Fruit fly (Drosophila melanogaster) whole organism, embryonic: ENCODE results near the gene Decay.
A peak's percentile ranks its signal among the peaks of the same experiment; 100 is the strongest.

Experiments used
- Adf1 ChIP-seq: fragments of 200-800 bp; sonication (Bioruptor generic); IDR thresholded peaks from 2 replicates; pipeline ENCODE4 v1.3.6; 2022; ENCODE audit warnings: missing biosample characterization, missing genetic modification characterization
- Atf6 ChIP-seq: fragments of 200-800 bp; sonication (Bioruptor generic); IDR thresholded peaks from 2 replicates; pipeline ENCODE4 v1.3.6; 2022; ENCODE audit warnings: missing biosample characterization, missing genetic modification characterization
- CG10209 ChIP-seq: fragments of 200-800 bp; sonication (Bioruptor generic); optimal IDR thresholded peaks from 3 replicates; lab custom pipeline; 2017; ENCODE audit warnings: missing biosample characterization, mild to moderate bottlenecking, missing genetic modification characterization, missing genetic modification reagents
- CG11398 ChIP-seq: fragments of 200-800 bp; sonication (Bioruptor generic); optimal IDR thresholded peaks from 2 replicates; lab custom pipeline; 2016; ENCODE audit warnings: missing biosample characterization, missing genetic modification characterization
- CG11504 ChIP-seq: fragments of 200-800 bp; sonication (Bioruptor generic); optimal IDR thresholded peaks from 3 replicates; lab custom pipeline; 2019; ENCODE audit warnings: missing biosample characterization, mild to moderate bottlenecking, missing genetic modification characterization, moderate library complexity
- CG12104 ChIP-seq: fragments of 200-800 bp; sonication (Bioruptor generic); optimal IDR thresholded peaks from 3 replicates; lab custom pipeline; 2016; ENCODE audit warnings: missing biosample characterization, missing genetic modification characterization
- CG12155 ChIP-seq: fragments of 200-800 bp; sonication (Bioruptor generic); optimal IDR thresholded peaks from 3 replicates; lab custom pipeline; 2016; ENCODE audit warnings: missing biosample characterization, missing genetic modification characterization
- CG13287 ChIP-seq: fragments of 200-800 bp; sonication (Bioruptor generic); IDR thresholded peaks from 2 replicates; pipeline ENCODE4 v1.3.6; 2022; ENCODE audit warnings: missing biosample characterization, missing genetic modification characterization; ENCODE audit not compliant: partially characterized antibody
- CG13775 ChIP-seq: fragments of 200-800 bp; sonication (Bioruptor generic); optimal IDR thresholded peaks from 3 replicates; lab custom pipeline; 2017; ENCODE audit warnings: missing biosample characterization, mild to moderate bottlenecking, missing genetic modification characterization
- CG15073 ChIP-seq: fragments of 200-800 bp; sonication (Bioruptor generic); optimal IDR thresholded peaks from 2 replicates; lab custom pipeline; 2016; ENCODE audit warnings: missing biosample characterization, missing genetic modification characterization
- CG1602 ChIP-seq: fragments of 200-800 bp; sonication (Bioruptor generic); optimal IDR thresholded peaks from 3 replicates; lab custom pipeline; 2016; ENCODE audit warnings: missing biosample characterization, missing genetic modification characterization
- CG17186 ChIP-seq: fragments of 200-800 bp; sonication (Bioruptor generic); optimal IDR thresholded peaks from 3 replicates; lab custom pipeline; 2017; ENCODE audit warnings: missing biosample characterization, missing genetic modification reagents, missing genetic modification characterization
- CG18764 ChIP-seq: fragments of 200-800 bp; sonication (Bioruptor generic); optimal IDR thresholded peaks from 3 replicates; lab custom pipeline; 2016; ENCODE audit warnings: missing biosample characterization, missing genetic modification characterization
- CG31224 ChIP-seq: fragments of 200-800 bp; sonication (Bioruptor generic); IDR thresholded peaks from 2 replicates; pipeline ENCODE4 v1.3.6; 2022; ENCODE audit warnings: missing biosample characterization, missing genetic modification characterization
- CG31441 ChIP-seq: fragments of 200-800 bp; sonication (Bioruptor generic); IDR thresholded peaks from 2 replicates; pipeline ENCODE4 v1.3.6; 2022; ENCODE audit warnings: missing biosample characterization, missing genetic modification characterization
- CG3847 ChIP-seq: fragments of 200-800 bp; sonication (Bioruptor generic); IDR thresholded peaks from 2 replicates; pipeline ENCODE4 v1.3.6; 2022; ENCODE audit warnings: missing biosample characterization, missing genetic modification characterization
- CG4360 ChIP-seq: fragments of 200-800 bp; sonication (Bioruptor generic); IDR thresholded peaks from 2 replicates; pipeline ENCODE4 v1.3.6; 2022; ENCODE audit warnings: missing biosample characterization, missing genetic modification characterization
- CG4404 ChIP-seq: fragments of 200-800 bp; sonication (Bioruptor generic); IDR thresholded peaks from 2 replicates; pipeline ENCODE4 v1.3.6; 2022; ENCODE audit warnings: missing biosample characterization, missing genetic modification characterization
- CG4820 ChIP-seq: fragments of 200-800 bp; sonication (Bioruptor generic); optimal IDR thresholded peaks from 3 replicates; lab custom pipeline; 2016; ENCODE audit warnings: missing biosample characterization, missing genetic modification characterization
- CG7556 ChIP-seq: fragments of 200-800 bp; sonication (Bioruptor generic); optimal IDR thresholded peaks from 2 replicates; lab custom pipeline; 2017; ENCODE audit warnings: missing biosample characterization, mild to moderate bottlenecking, missing genetic modification characterization
- CG7745 ChIP-seq: fragments of 200-800 bp; sonication (Bioruptor generic); optimal IDR thresholded peaks from 2 replicates; lab custom pipeline; 2018; ENCODE audit warnings: missing biosample characterization, mild to moderate bottlenecking, missing genetic modification characterization, moderate library complexity
- CG7839 ChIP-seq: fragments of 200-800 bp; sonication (Bioruptor generic); optimal IDR thresholded peaks from 3 replicates; lab custom pipeline; 2018; ENCODE audit warnings: missing biosample characterization, mild to moderate bottlenecking, missing genetic modification characterization, moderate library complexity
- CG8388 ChIP-seq: fragments of 200-800 bp; sonication (Bioruptor generic); optimal IDR thresholded peaks from 2 replicates; lab custom pipeline; 2019; ENCODE audit warnings: missing biosample characterization, mild to moderate bottlenecking, missing genetic modification characterization, moderate library complexity
- CG9932 ChIP-seq: fragments of 200-800 bp; sonication (Bioruptor generic); IDR thresholded peaks from 2 replicates; pipeline ENCODE4 v1.3.6; 2022; ENCODE audit warnings: missing biosample characterization, missing genetic modification characterization
- Chrac-16 ChIP-seq: fragments of 200-800 bp; sonication (Bioruptor generic); optimal IDR thresholded peaks from 3 replicates; lab custom pipeline; 2016; ENCODE audit warnings: missing biosample characterization, missing genetic modification characterization
- D ChIP-seq, 2 experiments: fragments of 200-800 bp in 1 of 2; fragments of >200 bp in 1 of 2; sonication (Bioruptor generic) in 1 of 2; optimal IDR thresholded peaks; 2 replicates in 1 of 2; 3 replicates in 1 of 2; lab custom pipeline; 2017; ENCODE audit warnings: mild to moderate bottlenecking in 1 of 2, missing biosample characterization in 1 of 2, missing genetic modification characterization in 1 of 2, missing genetic modification reagents in 1 of 2
- Dip2 ChIP-seq: fragments of 200-800 bp; sonication (Bioruptor generic); IDR thresholded peaks from 2 replicates; pipeline ENCODE4 v1.3.6; 2022; ENCODE audit warnings: missing biosample characterization, missing genetic modification characterization
- Elba2 ChIP-seq: fragments of 200-800 bp; sonication (Bioruptor generic); optimal IDR thresholded peaks from 3 replicates; lab custom pipeline; 2016; ENCODE audit warnings: missing biosample characterization, missing genetic modification characterization
- H15 ChIP-seq: fragments of 200-800 bp; sonication (Bioruptor generic); IDR thresholded peaks from 3 replicates; pipeline ENCODE4 v1.3.6; 2022; ENCODE audit warnings: missing biosample characterization, missing genetic modification characterization
- H2.0 ChIP-seq: fragments of 200-800 bp; sonication (Bioruptor generic); IDR thresholded peaks from 2 replicates; pipeline ENCODE4 v1.3.6; 2022; ENCODE audit warnings: missing biosample characterization, missing genetic modification characterization
- HHEX ChIP-seq: fragments of 200-800 bp; sonication (Bioruptor generic); optimal IDR thresholded peaks from 3 replicates; lab custom pipeline; 2017; ENCODE audit warnings: missing biosample characterization, mild to moderate bottlenecking, missing genetic modification characterization, missing genetic modification reagents
- HLH54F ChIP-seq: fragments of 200-800 bp; sonication (Bioruptor generic); optimal IDR thresholded peaks from 3 replicates; lab custom pipeline; 2016; ENCODE audit warnings: missing biosample characterization, missing genetic modification characterization
- Max ChIP-seq: fragments of 200-800 bp; sonication (Bioruptor generic); optimal IDR thresholded peaks from 2 replicates; lab custom pipeline; 2016; ENCODE audit warnings: missing biosample characterization, mild to moderate bottlenecking, missing genetic modification characterization
- Pdp1 ChIP-seq, 2 experiments: fragments of 200-800 bp; sonication (Bioruptor generic); optimal IDR thresholded peaks; 3 replicates each; lab custom pipeline; 2016; ENCODE audit warnings: missing biosample characterization in 2 of 2, missing genetic modification characterization in 2 of 2, mild to moderate bottlenecking in 1 of 2, moderate library complexity in 1 of 2
- Ravus ChIP-seq: fragments of 200-800 bp; sonication (Bioruptor generic); IDR thresholded peaks from 2 replicates; pipeline ENCODE4 v1.3.6; 2022; ENCODE audit warnings: missing biosample characterization, missing genetic modification characterization
- Rfx ChIP-seq: fragments of 200-800 bp; sonication (Bioruptor generic); IDR thresholded peaks from 2 replicates; pipeline ENCODE4 v1.3.6; 2022; ENCODE audit warnings: missing biosample characterization, missing genetic modification characterization
- ara ChIP-seq: fragments of 200-800 bp; sonication (Bioruptor generic); IDR thresholded peaks from 2 replicates; pipeline ENCODE4 v1.3.6; 2022; ENCODE audit warnings: missing biosample characterization, missing genetic modification characterization
- btn ChIP-seq: fragments of 200-800 bp; sonication (Bioruptor generic); optimal IDR thresholded peaks from 2 replicates; lab custom pipeline; 2016; ENCODE audit warnings: missing biosample characterization, missing genetic modification characterization
- cas ChIP-seq: fragments of 200-800 bp; sonication (Bioruptor generic); IDR thresholded peaks from 2 replicates; pipeline ENCODE4 v1.3.6; 2022; ENCODE audit warnings: missing biosample characterization, missing genetic modification characterization
- crp ChIP-seq, 2 experiments: fragments of 200-800 bp; sonication (Bioruptor generic); optimal IDR thresholded peaks; 2 replicates in 1 of 2; 3 replicates in 1 of 2; lab custom pipeline; 2017; ENCODE audit warnings: missing biosample characterization in 2 of 2, missing genetic modification characterization in 2 of 2, mild to moderate bottlenecking in 1 of 2, moderate library complexity in 1 of 2
- fd96Cb ChIP-seq: fragments of 200-800 bp; sonication (Bioruptor generic); optimal IDR thresholded peaks from 2 replicates; lab custom pipeline; 2018; ENCODE audit warnings: missing biosample characterization, mild to moderate bottlenecking, missing genetic modification characterization, moderate library complexity
- hb ChIP-seq: fragments of 200-800 bp; sonication (Bioruptor generic); IDR thresholded peaks from 3 replicates; pipeline ENCODE4 v1.3.6; 2022; ENCODE audit warnings: missing biosample characterization, missing genetic modification characterization; ENCODE audit not compliant: partially characterized antibody
- lbe ChIP-seq: fragments of 200-800 bp; sonication (Bioruptor generic); optimal IDR thresholded peaks from 2 replicates; lab custom pipeline; 2016; ENCODE audit warnings: missing biosample characterization, mild to moderate bottlenecking, missing genetic modification characterization
- p53 ChIP-seq: fragments of 200-800 bp; sonication (Bioruptor generic); optimal IDR thresholded peaks from 2 replicates; lab custom pipeline; 2016; ENCODE audit warnings: missing biosample characterization, missing genetic modification characterization
- pita ChIP-seq: fragments of 200-800 bp; sonication (Bioruptor generic); optimal IDR thresholded peaks from 2 replicates; lab custom pipeline; 2017; ENCODE audit warnings: missing biosample characterization, mild to moderate bottlenecking, missing genetic modification characterization
- run ChIP-seq: fragments of 200-800 bp; sonication (Bioruptor generic); optimal IDR thresholded peaks from 3 replicates; lab custom pipeline; 2018; ENCODE audit warnings: missing biosample characterization, mild to moderate bottlenecking, missing genetic modification characterization
- sr ChIP-seq: fragments of 200-800 bp; sonication (Bioruptor generic); IDR thresholded peaks from 3 replicates; pipeline ENCODE4 v1.3.6; 2022; ENCODE audit warnings: missing biosample characterization, missing genetic modification characterization
- toy ChIP-seq: fragments of 200-800 bp; sonication (Bioruptor generic); IDR thresholded peaks from 2 replicates; pipeline ENCODE4 v1.3.6; 2022; ENCODE audit warnings: missing biosample characterization, missing genetic modification characterization
- trem ChIP-seq: fragments of 200-800 bp; optimal IDR thresholded peaks from 3 replicates; lab custom pipeline; 2019; ENCODE audit warnings: missing biosample characterization, mild to moderate bottlenecking, missing genetic modification characterization, moderate library complexity
- vvl ChIP-seq: fragments of 200-800 bp; sonication (Bioruptor generic); IDR thresholded peaks from 2 replicates; pipeline ENCODE4 v1.3.6; 2022; ENCODE audit warnings: missing biosample characterization, missing genetic modification characterization
- zen2 ChIP-seq: fragments of 200-800 bp; sonication (Bioruptor generic); IDR thresholded peaks from 3 replicates; pipeline ENCODE4 v1.3.6; 2022; ENCODE audit warnings: missing biosample characterization, missing genetic modification characterization; ENCODE audit not compliant: partially characterized antibody

Decay gene

DNA sequence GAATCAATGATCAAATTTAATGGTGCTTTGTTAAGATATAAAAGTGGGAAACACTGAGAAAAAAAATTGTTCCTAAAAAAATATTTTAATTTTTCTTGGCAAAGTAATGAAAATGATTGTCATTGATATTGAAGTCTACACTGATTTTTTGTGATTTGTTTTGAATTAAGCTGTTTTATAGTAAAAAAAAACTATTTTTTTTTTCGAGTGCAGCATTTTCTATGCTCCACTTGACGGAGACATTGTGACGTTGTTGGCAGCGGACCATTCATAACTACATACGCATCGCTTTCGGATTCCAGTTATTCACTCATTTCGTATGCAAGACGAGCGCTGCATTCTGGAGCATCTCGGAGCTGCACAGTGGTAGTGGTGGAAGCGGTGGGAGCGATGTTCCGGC, 23.3 kb upstream of the Decay start (continued):
- TF ChIP-seq cas (GFP tag; lab: Robert Waterston, UW) (no peak), CG31441 (GFP tag; lab: Robert Waterston, UW) (peak; percentile 92), CG31224 (GFP tag; lab: Robert Waterston, UW) (no peak), CG7556 (peak; percentile 69), CG7839 (peak; percentile 87), pita (GFP tag; lab: Kevin White, UChicago) (no peak), CG10209 (GFP tag; lab: Kevin White, UChicago) (no peak), zen2 (no peak), Rfx (GFP tag; lab: Robert Waterston, UW) (no peak), Ravus (GFP tag; lab: Robert Waterston, UW) (peak; percentile 60), CG13775 (peak; percentile 15), CG7745 (tag; lab: Kevin White, UChicago) (no peak), btn (GFP tag; lab: Kevin White, UChicago) (peak; percentile 48), vvl (peak; percentile 90), CG11398 (GFP tag; lab: Kevin White, UChicago) (no peak), fd96Cb (tag; lab: Kevin White, UChicago) (peak; percentile 94), ara (peak; percentile 91), Max (peak; percentile 40), CG3847 (GFP tag; lab: Robert Waterston, UW) (no peak), CG12155 (GFP tag; lab: Kevin White, UChicago) (no peak), Atf6 (no peak), H2.0 (GFP tag; lab: Robert Waterston, UW) (peak; percentile 64), lbe (GFP tag; lab: Kevin White, UChicago) (no peak), HHEX (GFP tag; lab: Kevin White, UChicago) (peak; percentile 31), D (optimal IDR thresholded peaks at IDR 0.05; lab: Kevin White, UChicago) (no peak), D (GFP tag; optimal IDR thresholded peaks at IDR 0.05; lab: Kevin White, UChicago) (peak; percentile 65), CG9932 (GFP tag; lab: Robert Waterston, UW) (no peak), trem (tag; lab: Kevin White, UChicago) (peak; percentile 87), CG12104 (GFP tag; lab: Kevin White, UChicago) (peak; percentile 62), CG4360 (GFP tag; lab: Robert Waterston, UW) (peak; percentile 49; the same call in 1 of the 2 replicates), hb (GFP tag; lab: Robert Waterston, UW) (no peak), H15 (peak; percentile 64; the same call in 2 of the 3 replicates), Chrac-16 (GFP tag; lab: Kevin White, UChicago) (no peak), CG4820 (GFP tag; lab: Kevin White, UChicago) (peak; percentile 79), run (tag; lab: Kevin White, UChicago) (peak; percentile 13), Dip2 (GFP tag; lab: Robert Waterston, UW) (no peak), CG8388 (GFP tag; lab: Kevin White, UChicago) (peak; percentile 83), CG17186 (GFP tag; lab: Kevin White, UChicago) (peak; percentile 14), CG4404 (no peak), CG15073 (GFP tag; lab: Kevin White, UChicago) (no peak), crp (GFP tag; optimal IDR thresholded peaks at IDR 0.05; lab: Kevin White, UChicago) (no peak), HLH54F (no peak), CG13287 (GFP tag; lab: Robert Waterston, UW) (no peak), CG11504 (tag; lab: Kevin White, UChicago) (peak; percentile 89), Pdp1 (GFP tag; optimal IDR thresholded peaks at IDR 0.05; lab: Kevin White, UChicago) (peak in 1 of 2 experiments; percentile 44), CG18764 (peak; percentile 70), CG1602 (GFP tag; lab: Kevin White, UChicago) (no peak), sr (GFP tag; lab: Robert Waterston, UW) (peak; percentile 15; the same call in 1 of the 3 replicates), p53 (GFP tag; lab: Kevin White, UChicago) (peak; percentile 12), Adf1 (GFP tag; lab: Robert Waterston, UW) (no peak), toy (GFP tag; lab: Robert Waterston, UW) (no peak), Elba2 (no peak)
